Worm (Caenorhabditis elegans): ENCODE results near the gene arrd-15.
A peak's percentile ranks its signal among the peaks of the same experiment; 100 is the strongest.

Gene arrd-15

DNA sequence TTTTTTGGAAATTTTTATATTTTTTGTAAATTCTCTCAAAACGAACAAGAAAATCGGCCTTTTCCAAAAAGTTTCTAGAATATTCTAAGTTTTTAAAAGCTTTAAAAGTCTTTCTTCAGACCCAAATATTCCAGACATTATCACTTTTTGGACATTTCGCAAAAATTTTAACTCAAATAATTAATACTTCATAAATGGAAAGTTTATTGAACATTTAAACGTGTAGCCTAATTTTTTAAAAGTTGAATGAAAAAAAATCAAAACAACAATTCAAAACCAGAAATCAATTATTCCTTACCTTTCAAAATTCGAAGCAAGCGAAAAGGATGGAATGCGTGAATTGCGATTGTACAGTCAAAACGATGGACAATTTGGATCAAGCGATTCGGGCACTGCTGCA lies 10.0 kb upstream of the arrd-15 start, which contains the start of gene ZK637.15:
ZK637.15 (plus strand) TSS at position 301 of the 400 bp plus-strand sequence.
- TF ChIP-seq nhr-120 (GFP tag; IDR thresholded peaks at IDR 0.05) (no peak), egl-44 (GFP tag; IDR thresholded peaks at IDR 0.05) (no peak), efl-1 (GFP tag; optimal IDR thresholded peaks at IDR 0.05) (no peak), nhr-179 (tag; optimal IDR thresholded peaks at IDR 0.05) (no peak), egl-18 (GFP tag; IDR thresholded peaks at IDR 0.05) (no peak), mxl-1 (tag; optimal IDR thresholded peaks at IDR 0.05) (no peak), Y56A3A.18 (GFP tag; IDR thresholded peaks at IDR 0.05) (no peak), sdz-38 (tag; optimal IDR thresholded peaks at IDR 0.05) (no peak), lir-1 (GFP tag; conservative IDR thresholded peaks at IDR 0.05) (no peak), attf-3 (GFP tag; conservative IDR thresholded peaks at IDR 0.05) (no peak), rpc-1 (optimal IDR thresholded peaks at IDR 0.05) (no peak), rpc-1 (tag; optimal IDR thresholded peaks at IDR 0.05) (no peak), ceh-100 (GFP tag; IDR thresholded peaks at IDR 0.05) (no peak), unc-62 (GFP tag; optimal IDR thresholded peaks at IDR 0.05) (no peak), F23B12.7 (tag; optimal IDR thresholded peaks at IDR 0.05; ENCODE audit: insufficient read depth) (no peak)

DNA sequence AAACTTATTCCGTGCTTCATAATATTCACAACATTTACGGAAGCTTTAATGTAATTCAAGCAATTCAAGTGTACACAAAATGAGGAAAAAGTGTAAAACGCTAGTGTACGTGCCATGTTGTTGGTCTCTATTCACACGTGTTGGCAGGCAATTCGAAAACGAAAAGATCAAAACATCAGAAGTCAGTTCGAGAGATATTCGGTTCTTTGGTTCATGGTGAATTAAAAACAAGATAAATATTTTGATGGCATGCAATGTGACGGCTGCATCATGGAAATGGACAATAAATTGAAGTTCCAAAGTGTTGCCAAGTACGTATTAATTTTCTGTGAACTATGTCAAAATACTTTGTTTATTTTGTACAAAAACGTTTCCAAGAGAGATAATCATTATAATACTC lies 7.8 kb upstream of the arrd-15 start:
- no peak for TF ChIP-seq lin-54 (GFP tag; optimal IDR thresholded peaks at IDR 0.05)
- peak; percentile 63 for TF ChIP-seq ama-1 (optimal IDR thresholded peaks at IDR 0.05)
- no peak for TF ChIP-seq ama-1 (GFP tag; optimal IDR thresholded peaks at IDR 0.05)

DNA sequence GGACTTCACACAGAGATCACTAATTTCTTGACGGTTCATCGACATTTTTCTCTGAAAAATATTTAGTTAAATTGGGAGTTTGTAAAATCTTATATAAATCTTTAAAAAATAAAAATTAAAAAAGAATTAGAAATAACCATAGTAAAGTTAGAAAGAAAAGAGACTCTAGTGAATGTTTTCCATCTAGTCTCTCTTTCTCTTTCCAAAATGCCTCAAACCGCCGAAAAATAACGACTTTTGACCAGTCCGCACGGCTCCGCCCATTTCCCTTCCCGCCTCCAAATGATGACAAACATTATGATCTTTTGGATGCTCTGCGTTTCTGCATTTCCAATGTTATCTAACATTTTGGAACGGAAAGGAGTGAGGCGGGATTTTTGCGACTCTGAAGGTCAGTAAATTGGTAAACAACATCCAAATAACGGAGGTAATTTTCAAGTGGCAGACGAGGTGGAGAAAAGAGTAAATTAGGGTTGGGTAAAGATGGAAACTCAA lies 6.5 kb upstream of the arrd-15 start, which contains the start of gene glb-1:
glb-1 (minus strand) TSS at position 51 of the 495 bp plus-strand sequence.
- TF ChIP-seq nfya-2 (GFP tag; IDR thresholded peaks at IDR 0.05) (no peak), efl-1 (GFP tag; optimal IDR thresholded peaks at IDR 0.05) (peak; percentile 73), ccch-3 (GFP tag; optimal IDR thresholded peaks at IDR 0.05) (no peak), hmg-1.2 (GFP tag; IDR thresholded peaks at IDR 0.05) (peak; percentile 65)

- no peak for TF ChIP-seq ets-4 (GFP tag; optimal IDR thresholded peaks at IDR 0.05)
- TF ChIP-seq lin-54 (GFP tag; optimal IDR thresholded peaks at IDR 0.05): no peak
- TF ChIP-seq madf-6 (GFP tag; IDR thresholded peaks at IDR 0.05): no peak
- TF ChIP-seq pbrm-1 (GFP tag; IDR thresholded peaks at IDR 0.05): no peak
- no peak for TF ChIP-seq bed-2 (GFP tag; IDR thresholded peaks at IDR 0.05)
- no peak for TF ChIP-seq chd-7 (tag; optimal IDR thresholded peaks at IDR 0.05)
- no peak for TF ChIP-seq F23B12.7 (tag; optimal IDR thresholded peaks at IDR 0.05; ENCODE audit: insufficient read depth)
- no peak for TF ChIP-seq Y79H2A.3 (GFP tag; conservative IDR thresholded peaks at IDR 0.05)
- TF ChIP-seq attf-5 (GFP tag; optimal IDR thresholded peaks at IDR 0.05): no peak
- TF ChIP-seq K11D2.4 (GFP tag; IDR thresholded peaks at IDR 0.05): no peak
Observed at ce11 chrIII:8923937-8924336, 5.9 kb upstream of the arrd-15 start, which contains the start of gene ZK637.12. Gene ZK637.12 (plus strand): TSS chrIII:8924237.

DNA sequence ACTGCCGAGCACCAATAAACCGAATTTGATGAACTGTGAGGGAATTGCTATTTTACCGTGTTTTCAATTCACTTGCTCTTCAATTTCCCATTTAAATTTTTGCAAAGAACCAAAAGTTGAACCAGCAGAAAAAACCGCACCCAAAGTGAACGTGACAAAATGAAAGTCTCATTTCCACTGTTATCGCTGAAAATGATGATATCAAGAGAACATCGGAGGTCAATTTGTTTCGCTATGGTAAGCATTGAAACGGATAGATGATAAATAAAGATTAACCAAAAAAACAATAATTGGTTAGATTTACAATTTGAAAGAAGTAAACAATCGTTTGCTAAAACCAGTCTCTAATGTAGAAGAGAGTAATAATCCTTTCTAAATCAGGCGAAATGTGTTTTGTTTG lies 4.3 kb upstream of the arrd-15 start:
- TF ChIP-seq K11D2.4 (GFP tag; IDR thresholded peaks at IDR 0.05) (no peak), ets-4 (GFP tag; optimal IDR thresholded peaks at IDR 0.05) (no peak), unc-62 (GFP tag; optimal IDR thresholded peaks at IDR 0.05) (no peak), nhr-120 (GFP tag; IDR thresholded peaks at IDR 0.05) (no peak), hlh-12 (tag; optimal IDR thresholded peaks at IDR 0.05) (no peak), C17E4.6 (GFP tag; IDR thresholded peaks at IDR 0.05) (no peak), ceh-58 (GFP tag; IDR thresholded peaks at IDR 0.05) (no peak), dox-1 (GFP tag; IDR thresholded peaks at IDR 0.05) (no peak), nhr-80 (tag; optimal IDR thresholded peaks at IDR 0.05) (no peak), ccch-3 (GFP tag; optimal IDR thresholded peaks at IDR 0.05) (no peak), lin-54 (GFP tag; optimal IDR thresholded peaks at IDR 0.05) (no peak), Y79H2A.3 (GFP tag; conservative IDR thresholded peaks at IDR 0.05) (no peak), repo-1 (tag; optimal IDR thresholded peaks at IDR 0.05) (no peak), F55B11.4 (tag; optimal IDR thresholded peaks at IDR 0.05; ENCODE audit: borderline replicate concordance, insufficient read depth) (no peak), hmg-20 (GFP tag; IDR thresholded peaks at IDR 0.05) (no peak), nfyb-1 (GFP tag; IDR thresholded peaks at IDR 0.05) (no peak), ekl-4 (GFP tag; IDR thresholded peaks at IDR 0.05) (no peak)
